Worm (Caenorhabditis elegans): Measurements from ENCODE around the gene ZK370.4.

- TF ChIP-seq madf-6 (GFP tag; IDR thresholded peaks at IDR 0.05) (no peak), ztf-28 (GFP tag; IDR thresholded peaks at IDR 0.05) (no peak), ZK185.1 (tag; optimal IDR thresholded peaks at IDR 0.05; ENCODE audit: poor library complexity, severe bottlenecking) (no peak), ekl-4 (GFP tag; IDR thresholded peaks at IDR 0.05) (no peak), efl-1 (GFP tag; optimal IDR thresholded peaks at IDR 0.05) (no peak)
Measured at ce11 chrIII:8743796-8744404, 12.7 kb upstream of the ZK370.4 start, which contains the start of gene ZK370.6.

Data from whole organism, young adult.